Worm (Caenorhabditis elegans) whole organism, L3 larva: Measurements from ENCODE around the gene B0303.16.
A peak's percentile ranks its signal among the peaks of the same experiment; 100 is the strongest.

ENCODE experiments used
- ama-1 ChIP-seq: fragments of 150-350 bp; optimal IDR thresholded peaks from 2 replicates; lab custom pipeline; 2018
- ceh-82 ChIP-seq: fragments of 150-350 bp; optimal IDR thresholded peaks from 2 replicates; lab custom pipeline; 2014; ENCODE audit warnings: missing biosample characterization, missing genetic modification characterization
- eor-1 ChIP-seq, 2 experiments: fragments of 150-350 bp; optimal IDR thresholded peaks; 2 replicates each; lab custom pipeline; 2014 to 2018; ENCODE audit warnings: missing biosample characterization in 2 of 2, missing genetic modification characterization in 2 of 2
- fos-1 ChIP-seq: fragments of 150-350 bp; optimal IDR thresholded peaks from 2 replicates; lab custom pipeline; 2014; ENCODE audit warnings: missing biosample characterization, missing genetic modification characterization
- lsy-12 ChIP-seq: sonication (generic microtip); optimal IDR thresholded peaks from 2 replicates; lab custom pipeline; 2016; ENCODE audit warnings: mild to moderate bottlenecking, missing genetic modification characterization, missing compliant biosample characterization
- mml-1 ChIP-seq: fragments of 150-350 bp; sonication (generic microtip); optimal IDR thresholded peaks from 3 replicates; lab custom pipeline; 2014; ENCODE audit warnings: missing biosample characterization, missing genetic modification characterization
- nhr-76 ChIP-seq: fragments of 150-350 bp; sonication (generic microtip); optimal IDR thresholded peaks from 5 replicates; lab custom pipeline; 2014; ENCODE audit warnings: missing biosample characterization, missing genetic modification characterization
- zag-1 ChIP-seq: fragments of 150-350 bp; optimal IDR thresholded peaks from 2 replicates; lab custom pipeline; 2014; ENCODE audit warnings: missing biosample characterization, missing genetic modification characterization
- ztf-11 ChIP-seq: fragments of 150-350 bp; optimal IDR thresholded peaks from 2 replicates; lab custom pipeline; 2014; ENCODE audit warnings: missing biosample characterization, missing genetic modification characterization

DNA sequence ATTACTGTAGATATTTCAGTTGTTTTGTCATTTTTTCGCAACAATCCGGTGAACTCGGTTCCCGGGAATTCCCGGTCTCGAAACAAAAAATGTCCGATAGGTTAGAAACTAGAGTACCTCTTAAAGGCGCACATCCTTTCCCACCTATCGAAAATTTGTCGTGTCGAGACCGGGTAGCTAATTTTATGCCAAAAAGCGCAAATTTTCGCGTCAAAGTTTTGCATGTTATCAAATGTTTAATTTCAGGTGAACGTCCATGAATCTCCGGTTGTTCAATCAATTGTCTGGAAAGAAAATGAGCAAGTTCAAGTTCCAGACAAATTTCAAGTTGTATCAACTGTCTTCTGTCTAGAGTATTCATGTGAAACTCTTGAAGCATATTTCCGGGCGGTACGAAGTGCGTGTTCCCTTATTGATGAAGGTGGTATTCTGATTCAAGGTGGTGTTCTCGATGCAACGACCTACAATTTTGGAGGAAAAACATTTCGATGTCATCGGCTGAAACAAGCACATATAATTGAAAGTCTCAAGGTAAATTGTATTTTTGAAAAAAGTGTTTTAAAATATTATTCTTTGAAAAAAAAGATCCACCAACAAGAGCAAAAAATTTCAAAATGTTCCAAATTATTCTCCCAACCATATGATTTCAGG lies 19.1 kb upstream of the B0303.16 start:
- TF ChIP-seq fos-1 (tag; lab: Kevin White, UChicago): no peak
- TF ChIP-seq mml-1 (tag; lab: Kevin White, UChicago): no peak
- TF ChIP-seq ztf-11 (tag; lab: Kevin White, UChicago): no peak
- TF ChIP-seq ceh-82 (tag; lab: Kevin White, UChicago): no peak
- no peak for TF ChIP-seq lsy-12 (tag; lab: Kevin White, UChicago)
- TF ChIP-seq eor-1 (tag; optimal IDR thresholded peaks at IDR 0.05; lab: Kevin White, UChicago): no peak
- TF ChIP-seq ama-1 (lab: Kevin White, UChicago): peak; percentile 13
- no peak for TF ChIP-seq nhr-76 (tag; lab: Kevin White, UChicago)
- no peak for TF ChIP-seq zag-1 (tag; lab: Kevin White, UChicago)
